Worm (Caenorhabditis elegans) whole organism, L1 larva: ENCODE data around the gene cdl-1.

ENCODE experiments used
- ama-1 ChIP-seq: fragments of 150-350 bp; optimal IDR thresholded peaks from 2 replicates; lab custom pipeline; 2014
- lin-14 ChIP-seq: fragments of 200-800 bp; sonication (Bioruptor generic); optimal IDR thresholded peaks from 2 replicates; lab custom pipeline; 2018; ENCODE audit warnings: mild to moderate bottlenecking, missing genetic modification characterization, moderate library complexity, missing compliant biosample characterization
- lin-15B ChIP-seq: fragments of 150-350 bp; sonication (generic microtip); optimal IDR thresholded peaks from 3 replicates; lab custom pipeline; 2014; ENCODE audit warnings: missing biosample characterization, missing genetic modification characterization
- lin-35 ChIP-seq, 2 experiments: fragments of 150-350 bp; optimal IDR thresholded peaks; 2 replicates each; lab custom pipeline; 2014; ENCODE audit warnings: missing biosample characterization in 2 of 2, missing genetic modification characterization in 2 of 2, missing genetic modification reagents in 2 of 2
- lin-39 ChIP-seq: fragments of 150-350 bp; optimal IDR thresholded peaks from 2 replicates; lab custom pipeline; 2014; ENCODE audit warnings: missing biosample characterization, missing genetic modification reagents, missing genetic modification characterization
- lsy-2 ChIP-seq, 2 experiments: fragments of 150-350 bp; optimal IDR thresholded peaks; 2 replicates each; lab custom pipeline; 2014; ENCODE audit warnings: missing biosample characterization in 2 of 2, missing genetic modification characterization in 2 of 2
- nhr-28 ChIP-seq: fragments of 150-350 bp; optimal IDR thresholded peaks from 2 replicates; lab custom pipeline; 2014; ENCODE audit warnings: missing biosample characterization, missing genetic modification characterization
- nhr-76 ChIP-seq: sonication (generic microtip); optimal IDR thresholded peaks from 2 replicates; lab custom pipeline; 2017; ENCODE audit warnings: missing biosample characterization, missing genetic modification characterization
- nhr-77 ChIP-seq: fragments of 150-350 bp; optimal IDR thresholded peaks from 2 replicates; lab custom pipeline; 2014; ENCODE audit warnings: missing biosample characterization, missing genetic modification characterization
- pag-3 ChIP-seq: sonication (generic microtip); optimal IDR thresholded peaks from 2 replicates; lab custom pipeline; 2017; ENCODE audit warnings: missing genetic modification characterization, mild to moderate bottlenecking, missing compliant biosample characterization, antibody characterized with exemption, borderline replicate concordance; ENCODE audit not compliant: insufficient read depth
- pax-3 ChIP-seq: fragments of 200-800 bp; sonication (Bioruptor generic); optimal IDR thresholded peaks from 2 replicates; lab custom pipeline; 2018; ENCODE audit warnings: mild to moderate bottlenecking, missing genetic modification characterization, moderate library complexity, missing compliant biosample characterization
- skn-1 ChIP-seq: fragments of 150-350 bp; optimal IDR thresholded peaks from 2 replicates; lab custom pipeline; 2014; ENCODE audit warnings: missing biosample characterization, missing genetic modification characterization

- TF ChIP-seq lsy-2 (tag; optimal IDR thresholded peaks at IDR 0.05; lab: Kevin White, UChicago): peak; percentile 79 to 82
- TF ChIP-seq nhr-77 (tag; lab: Kevin White, UChicago): no peak
- peak; percentile 79 to 92 for TF ChIP-seq lin-35 (GFP tag; optimal IDR thresholded peaks at IDR 0.05; lab: Kevin White, UChicago)
- peak; percentile 25 for TF ChIP-seq skn-1
- no peak for TF ChIP-seq ama-1 (lab: Kevin White, UChicago)
- peak; percentile 42 for TF ChIP-seq lin-14
- peak; percentile 47 for TF ChIP-seq lin-15B (tag; lab: Kevin White, UChicago)
- no peak for TF ChIP-seq nhr-28 (tag; lab: Kevin White, UChicago)
- no peak for TF ChIP-seq pax-3 (tag; lab: Kevin White, UChicago)
- TF ChIP-seq nhr-76: no peak
- TF ChIP-seq lin-39 (tag; lab: Kevin White, UChicago): no peak
- TF ChIP-seq pag-3 (tag; lab: Kevin White, UChicago): no peak
Measured at ce11 chrII:10824046-10824445, 38.8 kb downstream of the cdl-1 start, which contains the start of the genes R06F6.12 and mix-1.
